Worm (Caenorhabditis elegans): Measurements from ENCODE around the gene Y71H10B.1.

DNA sequence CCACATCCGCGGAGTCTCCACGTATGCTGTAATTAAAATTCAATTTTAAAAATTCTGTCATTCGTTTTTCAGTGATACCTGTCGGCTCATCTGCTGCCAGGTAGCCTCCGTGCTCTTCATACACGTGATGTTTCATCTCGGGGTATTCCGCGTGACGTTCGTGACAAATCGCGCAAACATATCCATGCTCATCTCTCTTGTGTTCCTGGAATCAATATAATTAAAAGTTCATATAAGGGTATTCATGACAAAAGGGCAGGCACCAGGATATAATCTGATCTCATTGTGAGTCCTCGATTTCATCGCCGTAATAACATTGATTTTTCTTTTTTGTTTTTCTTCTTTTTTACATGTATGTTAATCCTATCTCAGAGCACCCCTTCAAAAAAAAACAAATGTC, 13.9 kb upstream of the Y71H10B.1 start:
- TF ChIP-seq lin-54 (GFP tag; optimal IDR thresholded peaks at IDR 0.05) (no peak), sdz-38 (tag; optimal IDR thresholded peaks at IDR 0.05) (no peak), D2030.7 (GFP tag; IDR thresholded peaks at IDR 0.05) (no peak), rpc-1 (optimal IDR thresholded peaks at IDR 0.05) (no peak), rpc-1 (tag; optimal IDR thresholded peaks at IDR 0.05) (no peak), ceh-40 (GFP tag; IDR thresholded peaks at IDR 0.05) (no peak), ztf-18 (tag; optimal IDR thresholded peaks at IDR 0.05) (no peak), rcor-1 (GFP tag; IDR thresholded peaks at IDR 0.05) (no peak), T07F8.4 (tag; optimal IDR thresholded peaks at IDR 0.05) (no peak), Y53F4B.3 (GFP tag; IDR thresholded peaks at IDR 0.05) (no peak), dox-1 (GFP tag; IDR thresholded peaks at IDR 0.05) (no peak)
